Worm (Caenorhabditis elegans): Measurements from ENCODE around the gene mex-5.

The mex-5 gene

ce11 chrIV:13311331-13312034, 42.0 kb upstream of the mex-5 start:
- TF ChIP-seq repo-1 (tag; optimal IDR thresholded peaks at IDR 0.05) (no peak), ceh-40 (GFP tag; IDR thresholded peaks at IDR 0.05) (no peak), ztf-3 (GFP tag; optimal IDR thresholded peaks at IDR 0.05) (no peak), snpc-1.1 (tag; optimal IDR thresholded peaks at IDR 0.05; ENCODE audit: insufficient read depth) (no peak), cebp-1 (GFP tag; IDR thresholded peaks at IDR 0.05) (no peak), cebp-1 (tag; optimal IDR thresholded peaks at IDR 0.05) (peak; percentile 3), cebp-2 (GFP tag; IDR thresholded peaks at IDR 0.05) (no peak), rec-8 (tag; optimal IDR thresholded peaks at IDR 0.05) (no peak), lsl-1 (GFP tag; optimal IDR thresholded peaks at IDR 0.05) (peak; percentile 83), Y79H2A.3 (GFP tag; conservative IDR thresholded peaks at IDR 0.05) (no peak), Y56A3A.18 (GFP tag; IDR thresholded peaks at IDR 0.05) (no peak), hlh-12 (tag; optimal IDR thresholded peaks at IDR 0.05) (no peak), him-1 (tag; optimal IDR thresholded peaks at IDR 0.05) (no peak), hsf-1 (GFP tag; IDR thresholded peaks at IDR 0.05) (peak; percentile 52; the same call in 1 of the 2 replicates), egl-18 (GFP tag; IDR thresholded peaks at IDR 0.05) (no peak), F49E8.2 (tag; optimal IDR thresholded peaks at IDR 0.05; ENCODE audit: insufficient read depth) (peak; percentile 55), atf-7 (tag; optimal IDR thresholded peaks at IDR 0.05) (no peak), B0035.1 (tag; optimal IDR thresholded peaks at IDR 0.05) (no peak), ceh-58 (GFP tag; IDR thresholded peaks at IDR 0.05) (no peak), somi-1 (GFP tag; optimal IDR thresholded peaks at IDR 0.05) (no peak), lin-26 (GFP tag; IDR thresholded peaks at IDR 0.05) (no peak), madf-6 (GFP tag; IDR thresholded peaks at IDR 0.05) (peak; percentile 100), rpc-1 (optimal IDR thresholded peaks at IDR 0.05) (no peak), rpc-1 (tag; optimal IDR thresholded peaks at IDR 0.05) (no peak), mcd-1 (GFP tag; IDR thresholded peaks at IDR 0.05) (0 out of 2 replicates have a peak, but pooled peaks have one; percentile 31), dpl-1 (GFP tag; optimal IDR thresholded peaks at IDR 0.05) (peak; percentile 16), unc-130 (GFP tag; optimal IDR thresholded peaks at IDR 0.05) (no peak), ceh-27 (GFP tag; optimal IDR thresholded peaks at IDR 0.05) (no peak), let-526 (GFP tag; IDR thresholded peaks at IDR 0.05) (no peak), ceh-100 (GFP tag; IDR thresholded peaks at IDR 0.05) (no peak), snpc-3.4 (tag; optimal IDR thresholded peaks at IDR 0.05) (peak; percentile 61), sdz-38 (tag; optimal IDR thresholded peaks at IDR 0.05) (no peak), ztf-6 (GFP tag; IDR thresholded peaks at IDR 0.05) (no peak), F52B5.7 (tag; optimal IDR thresholded peaks at IDR 0.05) (no peak), nfya-2 (GFP tag; IDR thresholded peaks at IDR 0.05) (no peak), lag-1 (GFP tag; IDR thresholded peaks at IDR 0.05) (no peak), ceh-91 (GFP tag; IDR thresholded peaks at IDR 0.05) (peak; percentile 75), snpc-4 (GFP tag; optimal IDR thresholded peaks at IDR 0.05) (no peak), snpc-4 (tag; optimal IDR thresholded peaks at IDR 0.05) (peak in 2 of 4 experiments; percentile 64), lin-54 (GFP tag; optimal IDR thresholded peaks at IDR 0.05) (peak; percentile 4), bed-2 (GFP tag; IDR thresholded peaks at IDR 0.05) (no peak), ets-4 (GFP tag; optimal IDR thresholded peaks at IDR 0.05) (no peak), mes-4 (tag; optimal IDR thresholded peaks at IDR 0.05) (no peak), madf-8 (GFP tag; conservative IDR thresholded peaks at IDR 0.05) (peak; percentile 100), sea-2 (GFP tag; IDR thresholded peaks at IDR 0.05) (no peak), tbx-9 (tag; optimal IDR thresholded peaks at IDR 0.05; ENCODE audit: borderline replicate concordance) (no peak), K11D2.4 (GFP tag; IDR thresholded peaks at IDR 0.05) (no peak), tbp1 (GFP tag; optimal IDR thresholded peaks at IDR 0.05) (no peak), sptf-2 (GFP tag; optimal IDR thresholded peaks at IDR 0.05) (no peak)
